Fruit fly (Drosophila melanogaster): Measurements from ENCODE around the gene CG9902.

The CG9902 gene

dm6 chrX:16585569-16585968, 38.2 kb upstream of the CG9902 start (continued):
- no peak for TF ChIP-seq mld (GFP tag; IDR thresholded peaks at IDR 0.05; ENCODE audit: partially characterized antibody)
- no peak for TF ChIP-seq fd96Cb (tag; optimal IDR thresholded peaks at IDR 0.05)
- TF ChIP-seq CG9876 (GFP tag; optimal IDR thresholded peaks at IDR 0.05) = no peak
- no peak for TF ChIP-seq D (optimal IDR thresholded peaks at IDR 0.05)
- TF ChIP-seq D (GFP tag; optimal IDR thresholded peaks at IDR 0.05) = no peak
- TF ChIP-seq CG13123 (GFP tag; optimal IDR thresholded peaks at IDR 0.05) = no peak
- TF ChIP-seq chm (GFP tag; IDR thresholded peaks at IDR 0.05) = no peak
- no peak for TF ChIP-seq Pdp1 (GFP tag; optimal IDR thresholded peaks at IDR 0.05)
- TF ChIP-seq en (GFP tag; optimal IDR thresholded peaks at IDR 0.05) = no peak
- TF ChIP-seq CG10431 (GFP tag; optimal IDR thresholded peaks at IDR 0.05) = no peak
- no peak for TF ChIP-seq Hmx (GFP tag; optimal IDR thresholded peaks at IDR 0.05)
- no peak for TF ChIP-seq CG4328 (GFP tag; optimal IDR thresholded peaks at IDR 0.05)
- no peak for TF ChIP-seq Sry-δ (GFP tag; optimal IDR thresholded peaks at IDR 0.05)
- no peak for TF ChIP-seq vfl (GFP tag; optimal IDR thresholded peaks at IDR 0.05)
- peak; percentile 15 for TF ChIP-seq CG9817 (tag; optimal IDR thresholded peaks at IDR 0.05)
- TF ChIP-seq Hsf (GFP tag; optimal IDR thresholded peaks at IDR 0.05) = peak; percentile 2
- TF ChIP-seq CG7271 (tag; optimal IDR thresholded peaks at IDR 0.05) = no peak
- no peak for TF ChIP-seq E2f1 (GFP tag; IDR thresholded peaks at IDR 0.05)
- no peak for TF ChIP-seq HmgZ (tag; optimal IDR thresholded peaks at IDR 0.05)
- peak; percentile 5 for TF ChIP-seq CG13296 (GFP tag; optimal IDR thresholded peaks at IDR 0.05)
- no peak for TF ChIP-seq fru (optimal IDR thresholded peaks at IDR 0.05)
- TF ChIP-seq Mrtf (GFP tag; IDR thresholded peaks at IDR 0.05) = no peak
- no peak for TF ChIP-seq Sry-β (GFP tag; optimal IDR thresholded peaks at IDR 0.05)
- no peak for TF ChIP-seq CG30020 (tag; optimal IDR thresholded peaks at IDR 0.05)
- no peak for TF ChIP-seq kni (GFP tag; optimal IDR thresholded peaks at IDR 0.05)
- no peak for TF ChIP-seq Gug (GFP tag; IDR thresholded peaks at IDR 0.05)
- TF ChIP-seq abd-A (tag; optimal IDR thresholded peaks at IDR 0.05) = no peak
- no peak for TF ChIP-seq Hr39 (optimal IDR thresholded peaks at IDR 0.05)
- TF ChIP-seq bcd (GFP tag; optimal IDR thresholded peaks at IDR 0.05) = no peak
- TF ChIP-seq unc-4 (GFP tag; IDR thresholded peaks at IDR 0.05; ENCODE audit: partially characterized antibody) = no peak
- no peak for TF ChIP-seq lbe (GFP tag; optimal IDR thresholded peaks at IDR 0.05)
- no peak for TF ChIP-seq nom (GFP tag; optimal IDR thresholded peaks at IDR 0.05)
- no peak for TF ChIP-seq Antp (GFP tag; optimal IDR thresholded peaks at IDR 0.05)
- no peak for TF ChIP-seq Nf-YC (tag; optimal IDR thresholded peaks at IDR 0.05)
- no peak for TF ChIP-seq MBD-R2 (GFP tag; IDR thresholded peaks at IDR 0.05)
- TF ChIP-seq ase (GFP tag; IDR thresholded peaks at IDR 0.05) = no peak
- TF ChIP-seq org-1 (GFP tag; optimal IDR thresholded peaks at IDR 0.05) = no peak
- TF ChIP-seq sug (tag; optimal IDR thresholded peaks at IDR 0.05) = no peak
- no peak for TF ChIP-seq Mes4 (GFP tag; optimal IDR thresholded peaks at IDR 0.05)
- TF ChIP-seq usp (GFP tag; optimal IDR thresholded peaks at IDR 0.05) = no peak
- no peak for TF ChIP-seq croc (GFP tag; conservative IDR thresholded peaks at IDR 0.05)
- TF ChIP-seq CG6765 (GFP tag; optimal IDR thresholded peaks at IDR 0.05) = peak; percentile 16
- no peak for TF ChIP-seq Doc2 (GFP tag; IDR thresholded peaks at IDR 0.05)
- no peak for TF ChIP-seq CG1832 (GFP tag; optimal IDR thresholded peaks at IDR 0.05)
- no peak for TF ChIP-seq Eip74EF (GFP tag; optimal IDR thresholded peaks at IDR 0.05)
- no peak for TF ChIP-seq GATAe (GFP tag; conservative IDR thresholded peaks at IDR 0.05)
- TF ChIP-seq run (tag; optimal IDR thresholded peaks at IDR 0.05) = no peak
- no peak for TF ChIP-seq sc (optimal IDR thresholded peaks at IDR 0.05)
- no peak for TF ChIP-seq sc (GFP tag; optimal IDR thresholded peaks at IDR 0.05)
- TF ChIP-seq pb (GFP tag; optimal IDR thresholded peaks at IDR 0.05) = no peak
- TF ChIP-seq CG13287 (GFP tag; IDR thresholded peaks at IDR 0.05; ENCODE audit: partially characterized antibody) = no peak
- TF ChIP-seq CG8089 (GFP tag; optimal IDR thresholded peaks at IDR 0.05) = no peak
- TF ChIP-seq E2f2 (GFP tag; IDR thresholded peaks at IDR 0.05) = no peak
